Worm (Caenorhabditis elegans) whole organism, L1 larva: ENCODE data around the gene Y14H12B.2.
A peak's percentile ranks its signal among the peaks of the same experiment; 100 is the strongest.

Source experiments
- C16A3.4 ChIP-seq: fragments of 150-350 bp; optimal IDR thresholded peaks from 2 replicates; lab custom pipeline; 2014; ENCODE audit warnings: missing biosample characterization, missing genetic modification characterization
- C34B4.2 ChIP-seq: sonication (generic microtip); optimal IDR thresholded peaks from 2 replicates; lab custom pipeline; 2017; ENCODE audit warnings: mild to moderate bottlenecking, missing genetic modification characterization, missing compliant biosample characterization
- F16B12.6 ChIP-seq: fragments of 150-350 bp; optimal IDR thresholded peaks from 2 replicates; lab custom pipeline; 2014; ENCODE audit warnings: missing biosample characterization, missing genetic modification characterization
- blmp-1 ChIP-seq: fragments of 150-350 bp; optimal IDR thresholded peaks from 2 replicates; lab custom pipeline; 2014; ENCODE audit warnings: missing biosample characterization, missing genetic modification characterization
- ceh-63 ChIP-seq: fragments of 200-800 bp; sonication (Bioruptor generic); optimal IDR thresholded peaks from 2 replicates; lab custom pipeline; 2018; ENCODE audit warnings: mild to moderate bottlenecking, missing genetic modification characterization, missing compliant biosample characterization
- ceh-82 ChIP-seq, 3 experiments: fragments of 150-350 bp in 1 of 3; sonication (generic microtip) in 2 of 3; optimal IDR thresholded peaks; 2 replicates each; lab custom pipeline; 2014 to 2017; ENCODE audit warnings: missing biosample characterization in 3 of 3, missing genetic modification characterization in 3 of 3
- ceh-90 ChIP-seq: sonication (generic microtip); optimal IDR thresholded peaks from 2 replicates; lab custom pipeline; 2016; ENCODE audit warnings: missing genetic modification characterization, missing compliant biosample characterization
- ces-1 ChIP-seq: fragments of 150-350 bp; optimal IDR thresholded peaks from 2 replicates; lab custom pipeline; 2014; ENCODE audit warnings: missing biosample characterization, missing genetic modification reagents, missing genetic modification characterization
- dpl-1 ChIP-seq, 3 experiments: fragments of 150-350 bp in 2 of 3; sonication (generic microtip) in 1 of 3; optimal IDR thresholded peaks; 2 replicates each; lab custom pipeline; 2014 to 2017; ENCODE audit warnings: missing biosample characterization in 3 of 3, missing genetic modification characterization in 3 of 3, missing genetic modification reagents in 3 of 3
- efl-1 ChIP-seq, 4 experiments: fragments of 150-350 bp; optimal IDR thresholded peaks in 3 of 4; peaks in 1 of 4; 1 replicate in 1 of 4; 2 replicates in 3 of 4; lab custom pipeline; 2014; ENCODE audit warnings: missing biosample characterization in 2 of 4, missing genetic modification characterization in 2 of 4, missing genetic modification reagents in 2 of 4
- elt-2 ChIP-seq: sonication (generic microtip); optimal IDR thresholded peaks from 2 replicates; lab custom pipeline; 2016; ENCODE audit warnings: missing genetic modification characterization, mild to moderate bottlenecking, inconsistent platforms, missing compliant biosample characterization, missing genetic modification reagents
- elt-3 ChIP-seq, 6 experiments: fragments of 150-350 bp in 1 of 6; sonication (generic microtip); optimal IDR thresholded peaks; 2 replicates each; lab custom pipeline; 2017 to 2018; ENCODE audit warnings: missing biosample characterization in 6 of 6, missing genetic modification characterization in 6 of 6, inconsistent platforms in 1 of 6
- ets-5 ChIP-seq: fragments of 200-800 bp; sonication (Bioruptor generic); IDR thresholded peaks from 2 replicates; pipeline ENCODE4 v1.3.6; 2022; ENCODE audit warnings: missing genetic modification characterization, missing compliant biosample characterization
- fkh-4 ChIP-seq: sonication (generic microtip); optimal IDR thresholded peaks from 2 replicates; lab custom pipeline; 2016; ENCODE audit warnings: missing compliant biosample characterization, missing genetic modification characterization, borderline replicate concordance
- fkh-8 ChIP-seq: sonication (generic microtip); optimal IDR thresholded peaks from 2 replicates; lab custom pipeline; 2016; ENCODE audit warnings: mild to moderate bottlenecking, missing genetic modification characterization, missing compliant biosample characterization
- grh-1 ChIP-seq: fragments of 200-800 bp; sonication (Bioruptor generic); IDR thresholded peaks from 2 replicates; pipeline ENCODE4 v1.3.6; 2022; ENCODE audit warnings: missing genetic modification reagents, missing genetic modification characterization, missing compliant biosample characterization
- hpl-2 ChIP-seq: fragments of 150-350 bp; optimal IDR thresholded peaks from 2 replicates; lab custom pipeline; 2014; ENCODE audit warnings: missing biosample characterization, missing genetic modification reagents, missing genetic modification characterization
- isw-1 ChIP-seq: fragments of 200-800 bp; sonication (Bioruptor generic); IDR thresholded peaks from 2 replicates; pipeline ENCODE4 v1.3.6; 2022; ENCODE audit warnings: missing genetic modification characterization, missing compliant biosample characterization
- jun-1 ChIP-seq: fragments of 150-350 bp; optimal IDR thresholded peaks from 2 replicates; lab custom pipeline; 2014; ENCODE audit warnings: missing biosample characterization, missing genetic modification reagents, missing genetic modification characterization
- lin-13 ChIP-seq: fragments of 150-350 bp; optimal IDR thresholded peaks from 2 replicates; lab custom pipeline; 2014; ENCODE audit warnings: missing biosample characterization, missing genetic modification reagents, missing genetic modification characterization
- lin-14 ChIP-seq: fragments of 200-800 bp; sonication (Bioruptor generic); optimal IDR thresholded peaks from 2 replicates; lab custom pipeline; 2018; ENCODE audit warnings: mild to moderate bottlenecking, missing genetic modification characterization, moderate library complexity, missing compliant biosample characterization
- lin-35 ChIP-seq, 2 experiments: fragments of 150-350 bp; optimal IDR thresholded peaks; 2 replicates each; lab custom pipeline; 2014; ENCODE audit warnings: missing biosample characterization in 2 of 2, missing genetic modification characterization in 2 of 2, missing genetic modification reagents in 2 of 2
- lin-39 ChIP-seq: fragments of 150-350 bp; optimal IDR thresholded peaks from 2 replicates; lab custom pipeline; 2014; ENCODE audit warnings: missing biosample characterization, missing genetic modification reagents, missing genetic modification characterization
- lir-3 ChIP-seq: sonication (generic microtip); optimal IDR thresholded peaks from 2 replicates; lab custom pipeline; 2016; ENCODE audit warnings: mild to moderate bottlenecking, missing genetic modification characterization, moderate library complexity, missing compliant biosample characterization; ENCODE audit not compliant: poor library complexity
- lsy-2 ChIP-seq, 2 experiments: fragments of 150-350 bp; optimal IDR thresholded peaks; 2 replicates each; lab custom pipeline; 2014; ENCODE audit warnings: missing biosample characterization in 2 of 2, missing genetic modification characterization in 2 of 2
- mdl-1 ChIP-seq, 2 experiments: fragments of 150-350 bp; optimal IDR thresholded peaks; 2 replicates each; lab custom pipeline; 2014 to 2017; ENCODE audit warnings: missing biosample characterization in 2 of 2, missing genetic modification characterization in 2 of 2, inconsistent platforms in 1 of 2
- mep-1 ChIP-seq: fragments of 150-350 bp; optimal IDR thresholded peaks from 2 replicates; lab custom pipeline; 2014; ENCODE audit warnings: missing biosample characterization, missing genetic modification characterization
- nhr-11 ChIP-seq: fragments of 150-350 bp; optimal IDR thresholded peaks from 2 replicates; lab custom pipeline; 2014; ENCODE audit warnings: missing biosample characterization, missing genetic modification characterization
- nhr-19 ChIP-seq: fragments of 200-800 bp; sonication (Bioruptor generic); conservative IDR thresholded peaks from 2 replicates; pipeline ENCODE4 v1.3.6; 2022; ENCODE audit warnings: missing genetic modification characterization, missing compliant biosample characterization
- nhr-20 ChIP-seq: sonication (generic microtip); optimal IDR thresholded peaks from 2 replicates; lab custom pipeline; 2016; ENCODE audit warnings: mild to moderate bottlenecking, missing genetic modification characterization, missing compliant biosample characterization
- nhr-237 ChIP-seq: fragments of 150-350 bp; optimal IDR thresholded peaks from 2 replicates; lab custom pipeline; 2014; ENCODE audit warnings: missing biosample characterization, missing genetic modification characterization
- nhr-71 ChIP-seq: sonication (generic microtip); optimal IDR thresholded peaks from 2 replicates; lab custom pipeline; 2016; ENCODE audit warnings: mild to moderate bottlenecking, missing genetic modification characterization, moderate library complexity, missing compliant biosample characterization
- nhr-77 ChIP-seq: fragments of 150-350 bp; optimal IDR thresholded peaks from 2 replicates; lab custom pipeline; 2014; ENCODE audit warnings: missing biosample characterization, missing genetic modification characterization
- nhr-85 ChIP-seq: sonication (generic microtip); peaks from one replicate; lab custom pipeline; 2016; ENCODE audit warnings: missing genetic modification characterization, inconsistent platforms, missing compliant biosample characterization
- nhr-90 ChIP-seq: sonication (generic microtip); optimal IDR thresholded peaks from 2 replicates; lab custom pipeline; 2016; ENCODE audit warnings: mild to moderate bottlenecking, missing genetic modification characterization, missing compliant biosample characterization; ENCODE audit not compliant: poor library complexity
- pqm-1 ChIP-seq: sonication (generic microtip); optimal IDR thresholded peaks from 3 replicates; lab custom pipeline; 2017; ENCODE audit warnings: missing biosample characterization, missing genetic modification characterization
- skn-1 ChIP-seq: fragments of 150-350 bp; optimal IDR thresholded peaks from 2 replicates; lab custom pipeline; 2014; ENCODE audit warnings: missing biosample characterization, missing genetic modification characterization
- snu-23 ChIP-seq: sonication (generic microtip); optimal IDR thresholded peaks from 2 replicates; lab custom pipeline; 2016; ENCODE audit warnings: missing genetic modification characterization, missing compliant biosample characterization
- swsn-7 ChIP-seq: sonication (generic microtip); optimal IDR thresholded peaks from 2 replicates; lab custom pipeline; 2016; ENCODE audit warnings: missing genetic modification characterization, missing compliant biosample characterization
- tbx-2 ChIP-seq: sonication (generic microtip); optimal IDR thresholded peaks from 2 replicates; lab custom pipeline; 2016; ENCODE audit warnings: missing genetic modification characterization, missing compliant biosample characterization
- unc-30 ChIP-seq: sonication (generic microtip); optimal IDR thresholded peaks from 2 replicates; lab custom pipeline; 2017; ENCODE audit warnings: missing biosample characterization, missing genetic modification characterization
- xbp-1 ChIP-seq: sonication (generic microtip); optimal IDR thresholded peaks from 2 replicates; lab custom pipeline; 2016; ENCODE audit warnings: missing genetic modification characterization, missing compliant biosample characterization
- zip-4 ChIP-seq: fragments of 200-800 bp; sonication (Bioruptor generic); optimal IDR thresholded peaks from 2 replicates; lab custom pipeline; 2018; ENCODE audit warnings: mild to moderate bottlenecking, missing genetic modification characterization, moderate library complexity, missing compliant biosample characterization

Gene Y14H12B.2

DNA sequence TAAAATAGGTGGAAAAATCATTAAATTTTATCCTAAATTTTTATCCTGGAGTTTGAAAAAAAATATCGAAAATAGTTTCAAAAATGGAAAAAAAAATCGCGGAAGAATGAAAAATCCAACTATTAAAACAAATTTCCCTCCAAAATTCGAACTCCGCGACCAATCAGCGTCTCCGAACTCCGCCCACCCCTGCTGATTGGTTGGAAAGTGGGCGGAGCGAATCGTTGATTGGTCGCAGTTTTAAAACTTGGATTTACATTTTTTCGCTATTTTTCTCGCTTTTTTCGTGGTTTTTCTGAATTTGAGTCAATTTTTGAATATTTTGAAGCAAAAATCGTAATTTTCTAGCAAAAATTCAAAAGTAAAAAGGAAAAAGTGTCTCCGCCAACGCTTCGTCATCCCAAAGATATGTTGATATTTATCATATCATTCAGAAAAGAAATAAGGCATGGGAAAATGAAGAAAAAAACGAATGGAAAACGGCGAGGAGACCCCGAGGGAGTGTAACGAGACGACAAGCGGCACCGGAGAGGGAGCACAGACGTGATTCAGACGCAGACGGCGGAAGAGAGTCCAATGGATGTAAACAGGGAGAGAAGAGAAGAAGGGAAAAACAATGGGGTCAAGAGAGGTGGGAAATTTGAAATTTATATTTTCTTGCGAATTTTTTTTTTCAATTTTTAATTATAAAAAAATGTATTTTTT, 2.9 kb downstream of the Y14H12B.2 start:
- TF ChIP-seq lin-14 (GFP tag; lab: Kevin White, UChicago) (peak; percentile 83), lin-35 (GFP tag; optimal IDR thresholded peaks at IDR 0.05; lab: Kevin White, UChicago) (peak; percentile 38 to 74), swsn-7 (tag; lab: Kevin White, UChicago) (peak; percentile 45), fkh-8 (peak; percentile 2), isw-1 (GFP tag; lab: Robert Waterston, UW) (no peak), mdl-1 (tag; optimal IDR thresholded peaks at IDR 0.05; lab: Kevin White, UChicago) (peak in 1 of 2 experiments; percentile 62), nhr-19 (GFP tag; lab: Robert Waterston, UW) (0 out of 2 replicates have a peak, but pooled peaks have one; percentile 4), tbx-2 (peak; percentile 15), mep-1 (tag; lab: Kevin White, UChicago) (peak; percentile 21), nhr-90 (tag; lab: Kevin White, UChicago) (peak; percentile 30), snu-23 (GFP tag; lab: Kevin White, UChicago) (peak; percentile 59), nhr-71 (tag; lab: Kevin White, UChicago) (peak; percentile 73), dpl-1 (GFP tag; optimal IDR thresholded peaks at IDR 0.05; lab: Kevin White, UChicago) (peak; percentile 39 to 70 (median 65)), C34B4.2 (tag; lab: Kevin White, UChicago) (no peak), elt-3 (tag; optimal IDR thresholded peaks at IDR 0.05; lab: Kevin White, UChicago) (peak in 1 of 6 experiments; percentile 80), skn-1 (tag; lab: Kevin White, UChicago) (peak; percentile 48), nhr-85 (tag; lab: Kevin White, UChicago) (peak; percentile 67), efl-1 (optimal IDR thresholded peaks at IDR 0.05; lab: Kevin White, UChicago) (peak; percentile 49 to 63), efl-1 (GFP tag; optimal IDR thresholded peaks at IDR 0.05 in 1 of 2; lab: Kevin White, UChicago) (peak; percentile 66 to 93), jun-1 (tag; lab: Kevin White, UChicago) (no peak), xbp-1 (tag; lab: Kevin White, UChicago) (peak; percentile 15), ceh-82 (tag; optimal IDR thresholded peaks at IDR 0.05; lab: Kevin White, UChicago) (peak in 1 of 3 experiments; percentile 48), blmp-1 (tag; lab: Kevin White, UChicago) (peak; percentile 91), lir-3 (tag; lab: Kevin White, UChicago) (no peak), hpl-2 (GFP tag; lab: Kevin White, UChicago) (no peak), nhr-20 (tag; lab: Kevin White, UChicago) (peak; percentile 65), ceh-90 (tag; lab: Kevin White, UChicago) (no peak), C16A3.4 (tag; lab: Kevin White, UChicago) (peak; percentile 27), lin-13 (GFP tag; lab: Kevin White, UChicago) (peak; percentile 5), lsy-2 (tag; optimal IDR thresholded peaks at IDR 0.05; lab: Kevin White, UChicago) (peak; percentile 53 to 54)

DNA sequence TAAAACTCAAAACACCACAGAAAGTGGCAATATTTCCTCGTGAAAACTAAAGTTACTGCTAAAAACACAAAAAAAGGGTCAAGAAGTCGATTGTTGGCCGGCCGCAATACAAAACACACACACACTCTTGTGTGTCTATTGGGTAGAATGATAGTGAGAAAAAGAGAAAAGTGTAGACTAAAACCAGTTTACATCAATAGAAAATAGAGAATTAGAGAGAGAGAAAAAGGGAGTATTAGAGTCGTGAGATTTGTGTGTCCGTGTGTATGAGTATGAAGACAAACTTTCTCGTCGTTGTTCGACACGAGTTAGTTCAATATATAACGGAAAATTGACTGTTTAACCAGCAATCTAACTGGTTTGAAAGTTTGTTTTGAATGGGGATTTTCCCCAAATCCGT, 4.1 kb downstream of the Y14H12B.2 start:
- no peak for TF ChIP-seq unc-30 (tag; lab: Kevin White, UChicago)
- peak; percentile 54 for TF ChIP-seq mep-1 (tag; lab: Kevin White, UChicago)
- peak; percentile 85 for TF ChIP-seq grh-1 (GFP tag; lab: Robert Waterston, UW)
- no peak for TF ChIP-seq ceh-90 (tag; lab: Kevin White, UChicago)
- TF ChIP-seq nhr-71 (tag; lab: Kevin White, UChicago), result peak; percentile 60
- TF ChIP-seq nhr-11 (tag; lab: Kevin White, UChicago), result no peak
- TF ChIP-seq tbx-2, result peak; percentile 47
- TF ChIP-seq nhr-19 (GFP tag; lab: Robert Waterston, UW), result peak; percentile 19; the same call in 1 of the 2 replicates
- TF ChIP-seq ets-5 (GFP tag; lab: Robert Waterston, UW), result no peak
- peak; percentile 6 to 36 for TF ChIP-seq efl-1 (optimal IDR thresholded peaks at IDR 0.05; lab: Kevin White, UChicago)
- peak; percentile 7 to 81 for TF ChIP-seq efl-1 (GFP tag; optimal IDR thresholded peaks at IDR 0.05 in 1 of 2; lab: Kevin White, UChicago)
- peak in 2 of 3 experiments; percentile 26 to 48 for TF ChIP-seq dpl-1 (GFP tag; optimal IDR thresholded peaks at IDR 0.05; lab: Kevin White, UChicago)
- peak; percentile 12 for TF ChIP-seq nhr-90 (tag; lab: Kevin White, UChicago)
- TF ChIP-seq skn-1 (tag; lab: Kevin White, UChicago), result peak; percentile 41
- peak in 1 of 3 experiments; percentile 6 for TF ChIP-seq ceh-82 (tag; optimal IDR thresholded peaks at IDR 0.05; lab: Kevin White, UChicago)
- TF ChIP-seq ces-1 (GFP tag; lab: Kevin White, UChicago), result no peak
- TF ChIP-seq elt-2, result no peak
- TF ChIP-seq nhr-85 (tag; lab: Kevin White, UChicago), result peak; percentile 58
- peak in 2 of 6 experiments; percentile 9 to 33 for TF ChIP-seq elt-3 (tag; optimal IDR thresholded peaks at IDR 0.05; lab: Kevin White, UChicago)
- TF ChIP-seq C16A3.4 (tag; lab: Kevin White, UChicago), result peak; percentile 38
- TF ChIP-seq lsy-2 (tag; optimal IDR thresholded peaks at IDR 0.05; lab: Kevin White, UChicago), result peak; percentile 7 to 61
- no peak for TF ChIP-seq ceh-63 (GFP tag; lab: Kevin White, UChicago)
- TF ChIP-seq zip-4 (GFP tag; lab: Kevin White, UChicago), result no peak
- TF ChIP-seq snu-23 (GFP tag; lab: Kevin White, UChicago), result peak; percentile 71
- no peak for TF ChIP-seq pqm-1 (tag; lab: Kevin White, UChicago)
- TF ChIP-seq nhr-77 (tag; lab: Kevin White, UChicago), result peak; percentile 33
- no peak for TF ChIP-seq jun-1 (tag; lab: Kevin White, UChicago)
- TF ChIP-seq lin-35 (GFP tag; optimal IDR thresholded peaks at IDR 0.05; lab: Kevin White, UChicago), result peak; percentile 10 to 69
- TF ChIP-seq nhr-237, result peak; percentile 3
- no peak for TF ChIP-seq fkh-4 (tag; lab: Kevin White, UChicago)
- no peak for TF ChIP-seq lin-39 (tag; lab: Kevin White, UChicago)
- peak; percentile 84 for TF ChIP-seq lin-14 (GFP tag; lab: Kevin White, UChicago)
- TF ChIP-seq blmp-1 (tag; lab: Kevin White, UChicago), result peak; percentile 80
- TF ChIP-seq F16B12.6 (tag; lab: Kevin White, UChicago), result no peak
- TF ChIP-seq xbp-1 (tag; lab: Kevin White, UChicago), result no peak
- TF ChIP-seq nhr-20 (tag; lab: Kevin White, UChicago), result peak; percentile 61
